Worm (Caenorhabditis elegans) whole organism, late embryonic: ENCODE data around the gene ife-1.

Source experiments
- F13H6.1 ChIP-seq: sonication (generic microtip); optimal IDR thresholded peaks from 2 replicates; lab custom pipeline; 2016; ENCODE audit warnings: missing genetic modification characterization, missing compliant biosample characterization
- pros-1 ChIP-seq: fragments of 150-350 bp; optimal IDR thresholded peaks from 2 replicates; lab custom pipeline; 2014; ENCODE audit warnings: missing biosample characterization, missing genetic modification reagents, missing genetic modification characterization

DNA sequence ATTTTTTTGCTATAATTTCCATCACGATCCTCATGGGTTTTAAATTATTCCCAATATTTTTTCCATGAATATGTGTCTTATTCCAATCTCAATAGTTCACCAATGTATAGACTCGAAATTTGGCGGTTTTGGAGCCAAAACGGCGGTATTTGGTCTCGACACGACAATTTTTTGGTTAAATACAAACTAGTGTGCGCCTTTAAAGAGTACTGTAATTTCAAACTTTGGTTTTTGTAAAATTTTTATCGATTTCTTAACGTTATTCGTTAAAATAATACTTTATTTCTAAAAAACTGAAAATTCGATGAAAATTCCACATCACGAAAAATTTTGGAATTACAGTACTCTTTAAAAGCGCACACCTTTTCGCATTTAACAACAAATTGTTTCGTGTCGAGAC lies 28.6 kb upstream of the ife-1 start:
- TF ChIP-seq F13H6.1 (tag; lab: Kevin White, UChicago) (no peak), pros-1 (tag; lab: Kevin White, UChicago) (no peak)
